Worm (Caenorhabditis elegans) whole organism, midembryonic: Measurements from ENCODE around the gene fbxb-115.

Experiments
- T22C8.4 ChIP-seq: fragments of 200-800 bp; sonication (Bioruptor generic); IDR thresholded peaks from 2 replicates; pipeline ENCODE4 v1.3.6; 2022; ENCODE audit warnings: missing genetic modification characterization, missing compliant biosample characterization
- flt-1 ChIP-seq: fragments of 200-800 bp; sonication (Bioruptor generic); IDR thresholded peaks from 2 replicates; pipeline ENCODE4 v1.3.6; 2022; ENCODE audit warnings: missing genetic modification characterization, missing compliant biosample characterization
- klf-2 ChIP-seq: fragments of 200-800 bp; sonication (Bioruptor generic); conservative IDR thresholded peaks from 2 replicates; pipeline ENCODE4 v1.3.6; 2022; ENCODE audit warnings: missing genetic modification reagents, missing genetic modification characterization, missing compliant biosample characterization
- med-1 ChIP-seq: sonication (generic microtip); optimal IDR thresholded peaks from 2 replicates; lab custom pipeline; 2017; ENCODE audit warnings: missing genetic modification characterization, mild to moderate bottlenecking, missing compliant biosample characterization, antibody characterized with exemption, missing genetic modification reagents; ENCODE audit not compliant: insufficient read depth
- ztf-23 ChIP-seq: fragments of 200-800 bp; sonication (Bioruptor generic); IDR thresholded peaks from 2 replicates; pipeline ENCODE4 v1.3.6; 2022; ENCODE audit warnings: missing genetic modification reagents, missing genetic modification characterization, missing compliant biosample characterization

- TF ChIP-seq klf-2 (GFP tag; lab: Robert Waterston, UW) (no peak), ztf-23 (GFP tag; lab: Robert Waterston, UW) (no peak), flt-1 (GFP tag; lab: Robert Waterston, UW) (no peak), med-1 (GFP tag; lab: Kevin White, UChicago) (no peak), T22C8.4 (GFP tag; lab: Robert Waterston, UW) (no peak)
These were observed 48.2 kb upstream of the fbxb-115 start, which contains the start of the genes F55C9.3 and fbxb-57 for ce11 chrV:19288073-19288805.
